Worm (Caenorhabditis elegans) whole organism, mixed stage, embryonic: Measurements from ENCODE around the gene C23H3.9.

ENCODE experiments used
- M03D4.4 ChIP-seq: sonication (generic microtip); optimal IDR thresholded peaks from 2 replicates; lab custom pipeline; 2017; ENCODE audit warnings: mild to moderate bottlenecking, missing genetic modification characterization, missing compliant biosample characterization
- blmp-1 ChIP-seq: fragments of 150-350 bp; optimal IDR thresholded peaks from 2 replicates; lab custom pipeline; 2014; ENCODE audit warnings: missing biosample characterization, missing genetic modification characterization
- ceh-39 ChIP-seq: fragments of 150-350 bp; optimal IDR thresholded peaks from 2 replicates; lab custom pipeline; 2014; ENCODE audit warnings: missing biosample characterization, missing genetic modification characterization
- ceh-43 ChIP-seq: fragments of 200-800 bp; sonication (Bioruptor generic); optimal IDR thresholded peaks from 2 replicates; lab custom pipeline; 2018; ENCODE audit warnings: mild to moderate bottlenecking, missing genetic modification characterization, moderate library complexity, missing compliant biosample characterization
- ceh-83 ChIP-seq: fragments of 200-800 bp; sonication (Bioruptor generic); optimal IDR thresholded peaks from 2 replicates; lab custom pipeline; 2018; ENCODE audit warnings: mild to moderate bottlenecking, missing genetic modification characterization, missing compliant biosample characterization
- ces-1 ChIP-seq: fragments of 150-350 bp; optimal IDR thresholded peaks from 2 replicates; lab custom pipeline; 2014; ENCODE audit warnings: missing biosample characterization, missing genetic modification reagents, missing genetic modification characterization
- cnd-1 ChIP-seq: fragments of 200-800 bp; sonication (Bioruptor generic); optimal IDR thresholded peaks from 2 replicates; lab custom pipeline; 2018; ENCODE audit warnings: mild to moderate bottlenecking, missing genetic modification characterization, missing compliant biosample characterization
- drap-1 ChIP-seq: fragments of 200-800 bp; sonication (Bioruptor generic); optimal IDR thresholded peaks from 3 replicates; lab custom pipeline; 2018; ENCODE audit warnings: mild to moderate bottlenecking, missing genetic modification characterization, missing compliant biosample characterization
- elt-1 ChIP-seq: sonication (generic microtip); optimal IDR thresholded peaks from 2 replicates; lab custom pipeline; 2017; ENCODE audit warnings: missing genetic modification characterization, mild to moderate bottlenecking, missing compliant biosample characterization, antibody characterized with exemption, moderate library complexity, borderline replicate concordance; ENCODE audit not compliant: insufficient read depth
- elt-3 ChIP-seq: fragments of 150-350 bp; optimal IDR thresholded peaks from 2 replicates; lab custom pipeline; 2014; ENCODE audit warnings: missing biosample characterization, missing genetic modification characterization
- flh-1 ChIP-seq: fragments of 200-800 bp; sonication (Bioruptor generic); optimal IDR thresholded peaks from 2 replicates; lab custom pipeline; 2018; ENCODE audit warnings: mild to moderate bottlenecking, missing genetic modification characterization, moderate library complexity, missing compliant biosample characterization
- ham-2 ChIP-seq: fragments of 200-800 bp; sonication (Bioruptor generic); optimal IDR thresholded peaks from 2 replicates; lab custom pipeline; 2018; ENCODE audit warnings: mild to moderate bottlenecking, missing genetic modification characterization, missing compliant biosample characterization
- lin-13 ChIP-seq: fragments of 150-350 bp; optimal IDR thresholded peaks from 2 replicates; lab custom pipeline; 2014; ENCODE audit warnings: missing biosample characterization, missing genetic modification characterization
- lin-32 ChIP-seq: fragments of 200-800 bp; sonication (Bioruptor generic); optimal IDR thresholded peaks from 2 replicates; lab custom pipeline; 2018; ENCODE audit warnings: mild to moderate bottlenecking, missing genetic modification characterization, missing compliant biosample characterization
- lsy-2 ChIP-seq: fragments of 150-350 bp; optimal IDR thresholded peaks from 2 replicates; lab custom pipeline; 2014; ENCODE audit warnings: missing biosample characterization, missing genetic modification characterization
- mls-2 ChIP-seq: sonication (generic microtip); optimal IDR thresholded peaks from 2 replicates; lab custom pipeline; 2016; ENCODE audit warnings: mild to moderate bottlenecking, missing genetic modification characterization, moderate library complexity, missing compliant biosample characterization
- nhr-12 ChIP-seq: fragments of 150-350 bp; optimal IDR thresholded peaks from 2 replicates; lab custom pipeline; 2014; ENCODE audit warnings: missing biosample characterization, missing genetic modification characterization
- nhr-2 ChIP-seq: fragments of 150-350 bp; optimal IDR thresholded peaks from 2 replicates; lab custom pipeline; 2014; ENCODE audit warnings: missing biosample characterization, missing genetic modification characterization
- nhr-237 ChIP-seq: fragments of 150-350 bp; optimal IDR thresholded peaks from 2 replicates; lab custom pipeline; 2014; ENCODE audit warnings: missing biosample characterization, missing genetic modification characterization
- nhr-28 ChIP-seq: fragments of 150-350 bp; optimal IDR thresholded peaks from 2 replicates; lab custom pipeline; 2014; ENCODE audit warnings: missing biosample characterization, missing genetic modification characterization
- nhr-76 ChIP-seq: sonication (generic microtip); optimal IDR thresholded peaks from 2 replicates; lab custom pipeline; 2017; ENCODE audit warnings: missing biosample characterization, missing genetic modification characterization
- pha-4 ChIP-seq: fragments of 150-350 bp; optimal IDR thresholded peaks from 2 replicates; lab custom pipeline; 2018; ENCODE audit warnings: missing biosample characterization, missing genetic modification reagents, missing genetic modification characterization
- sem-2 ChIP-seq: fragments of 200-800 bp; sonication (Bioruptor generic); optimal IDR thresholded peaks from 2 replicates; lab custom pipeline; 2018; ENCODE audit warnings: mild to moderate bottlenecking, missing genetic modification characterization, missing compliant biosample characterization
- snpc-4 ChIP-seq: fragments of 150-350 bp; optimal IDR thresholded peaks from 2 replicates; lab custom pipeline; 2014; ENCODE audit warnings: missing biosample characterization, missing genetic modification characterization
- sptf-1 ChIP-seq: sonication (generic microtip); optimal IDR thresholded peaks from 2 replicates; lab custom pipeline; 2017; ENCODE audit warnings: mild to moderate bottlenecking, missing genetic modification characterization, moderate library complexity, missing compliant biosample characterization
- tbx-8 ChIP-seq: fragments of 200-800 bp; sonication (Bioruptor generic); optimal IDR thresholded peaks from 2 replicates; lab custom pipeline; 2018; ENCODE audit warnings: mild to moderate bottlenecking, missing genetic modification characterization, moderate library complexity, missing compliant biosample characterization
- unc-62 ChIP-seq: fragments of 150-350 bp; optimal IDR thresholded peaks from 2 replicates; lab custom pipeline; 2014; ENCODE audit warnings: missing biosample characterization, missing genetic modification reagents, missing genetic modification characterization
- zip-8 ChIP-seq: fragments of 150-350 bp; optimal IDR thresholded peaks from 2 replicates; lab custom pipeline; 2014; ENCODE audit warnings: missing biosample characterization, missing genetic modification characterization
- ztf-11 ChIP-seq: fragments of 150-350 bp; optimal IDR thresholded peaks from 2 replicates; lab custom pipeline; 2014; ENCODE audit warnings: missing biosample characterization, missing genetic modification characterization

The C23H3.9 gene

ce11 chrII:66322-66721 is 12.7 kb downstream of the C23H3.9 start (continued):
- TF ChIP-seq elt-1 (tag; lab: Kevin White, UChicago) (no peak), nhr-2 (peak; percentile 75), flh-1 (no peak)
- TF ChIP-seq, all 35 proteins: peak for 18

ce11 chrII:65484-65883 is 13.6 kb downstream of the C23H3.9 start:
- TF ChIP-seq ceh-39 (tag; lab: Kevin White, UChicago) = no peak
- TF ChIP-seq unc-62 (GFP tag; lab: Kevin White, UChicago) = no peak
- no peak for TF ChIP-seq elt-3 (tag; lab: Kevin White, UChicago)
- TF ChIP-seq sem-2 (GFP tag; lab: Kevin White, UChicago) = no peak
- no peak for TF ChIP-seq tbx-8 (GFP tag; lab: Kevin White, UChicago)
- no peak for TF ChIP-seq nhr-2
- TF ChIP-seq M03D4.4 (tag; lab: Kevin White, UChicago) = no peak
- TF ChIP-seq nhr-28 (tag; lab: Kevin White, UChicago) = no peak
- no peak for TF ChIP-seq lsy-2 (tag; lab: Kevin White, UChicago)
- TF ChIP-seq cnd-1 (tag; lab: Kevin White, UChicago) = no peak
- TF ChIP-seq ceh-83 (GFP tag; lab: Kevin White, UChicago) = no peak
- no peak for TF ChIP-seq snpc-4 (tag; lab: Kevin White, UChicago)
- TF ChIP-seq elt-1 (tag; lab: Kevin White, UChicago) = no peak
- TF ChIP-seq mls-2 (tag; lab: Kevin White, UChicago) = no peak
- no peak for TF ChIP-seq nhr-237 (tag; lab: Kevin White, UChicago)
- no peak for TF ChIP-seq blmp-1 (tag; lab: Kevin White, UChicago)
- no peak for TF ChIP-seq lin-32 (GFP tag; lab: Kevin White, UChicago)
- no peak for TF ChIP-seq zip-8 (tag; lab: Kevin White, UChicago)
- no peak for TF ChIP-seq ham-2 (GFP tag; lab: Kevin White, UChicago)
- TF ChIP-seq drap-1 = no peak

DNA sequence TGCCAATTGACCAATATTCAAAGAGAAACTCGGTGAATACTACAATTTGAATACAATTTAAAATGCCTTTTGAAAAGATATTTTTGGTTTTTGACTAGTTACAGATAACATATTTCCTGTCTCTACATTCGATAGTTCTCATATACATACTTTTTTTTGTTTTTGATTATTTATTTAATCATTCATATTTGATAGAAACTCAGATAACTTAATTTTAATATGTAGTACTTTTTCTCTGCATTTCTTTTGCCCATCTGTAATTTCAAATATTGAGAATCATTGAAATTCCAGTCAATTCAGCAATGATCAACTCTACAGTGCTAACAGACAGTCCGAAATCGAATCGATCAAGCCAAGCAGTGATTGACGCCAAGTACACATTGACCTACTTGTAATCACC is 18.1 kb downstream of the C23H3.9 start, which contains the start of gene C23H3.2:
Gene C23H3.2, plus strand, starts transcription at position 301 of the 400 bp plus-strand sequence.
- TF ChIP-seq lin-13 = no peak
- no peak for TF ChIP-seq M03D4.4 (tag; lab: Kevin White, UChicago)
- TF ChIP-seq elt-3 (tag; lab: Kevin White, UChicago) = no peak
- no peak for TF ChIP-seq tbx-8 (GFP tag; lab: Kevin White, UChicago)
- no peak for TF ChIP-seq nhr-12 (tag; lab: Kevin White, UChicago)
- TF ChIP-seq nhr-2 = no peak
- TF ChIP-seq cnd-1 (tag; lab: Kevin White, UChicago) = no peak
- no peak for TF ChIP-seq flh-1

DNA sequence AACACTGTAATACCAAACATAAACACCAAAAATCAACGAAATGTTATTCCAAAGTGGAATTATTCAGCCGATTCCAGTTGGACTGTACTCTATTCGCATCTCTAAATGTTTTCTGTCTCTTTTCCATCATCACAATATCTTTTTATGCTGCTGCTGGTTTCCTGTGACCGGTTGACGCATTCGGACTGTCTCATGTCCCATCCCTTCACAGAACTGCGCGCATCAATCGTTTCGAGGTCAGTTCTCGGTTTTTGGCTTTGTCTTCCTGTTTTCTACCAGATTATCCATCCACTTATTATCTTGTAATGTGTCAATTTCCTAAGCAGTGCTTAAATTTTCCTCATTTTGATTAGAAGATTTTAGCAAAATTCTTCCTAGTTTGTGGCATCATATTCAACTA is 19.0 kb downstream of the C23H3.9 start:
- TF ChIP-seq nhr-237 (tag; lab: Kevin White, UChicago) (no peak), elt-3 (tag; lab: Kevin White, UChicago) (no peak), blmp-1 (tag; lab: Kevin White, UChicago) (no peak), nhr-76 (tag; lab: Kevin White, UChicago) (no peak), pha-4 (tag; lab: Kevin White, UChicago) (no peak), nhr-12 (tag; lab: Kevin White, UChicago) (no peak), lin-32 (GFP tag; lab: Kevin White, UChicago) (no peak), zip-8 (tag; lab: Kevin White, UChicago) (no peak)

ce11 chrII:57873-58272 is 21.2 kb downstream of the C23H3.9 start:
- TF ChIP-seq flh-1 = no peak
- no peak for TF ChIP-seq ztf-11 (tag; lab: Kevin White, UChicago)
- TF ChIP-seq ceh-43 = no peak
- TF ChIP-seq M03D4.4 (tag; lab: Kevin White, UChicago) = no peak
- TF ChIP-seq lin-32 (GFP tag; lab: Kevin White, UChicago) = no peak
- no peak for TF ChIP-seq sptf-1
- TF ChIP-seq elt-1 (tag; lab: Kevin White, UChicago) = no peak
- no peak for TF ChIP-seq ham-2 (GFP tag; lab: Kevin White, UChicago)
- TF ChIP-seq ceh-83 (GFP tag; lab: Kevin White, UChicago) = no peak
- no peak for TF ChIP-seq ces-1
- TF ChIP-seq cnd-1 (tag; lab: Kevin White, UChicago) = no peak
- no peak for TF ChIP-seq nhr-76 (tag; lab: Kevin White, UChicago)
- no peak for TF ChIP-seq pha-4 (tag; lab: Kevin White, UChicago)
- no peak for TF ChIP-seq lin-13
- no peak for TF ChIP-seq unc-62 (GFP tag; lab: Kevin White, UChicago)
